Worm (Caenorhabditis elegans): Measurements from ENCODE around the gene C12D8.20.

C12D8.20 gene

DNA sequence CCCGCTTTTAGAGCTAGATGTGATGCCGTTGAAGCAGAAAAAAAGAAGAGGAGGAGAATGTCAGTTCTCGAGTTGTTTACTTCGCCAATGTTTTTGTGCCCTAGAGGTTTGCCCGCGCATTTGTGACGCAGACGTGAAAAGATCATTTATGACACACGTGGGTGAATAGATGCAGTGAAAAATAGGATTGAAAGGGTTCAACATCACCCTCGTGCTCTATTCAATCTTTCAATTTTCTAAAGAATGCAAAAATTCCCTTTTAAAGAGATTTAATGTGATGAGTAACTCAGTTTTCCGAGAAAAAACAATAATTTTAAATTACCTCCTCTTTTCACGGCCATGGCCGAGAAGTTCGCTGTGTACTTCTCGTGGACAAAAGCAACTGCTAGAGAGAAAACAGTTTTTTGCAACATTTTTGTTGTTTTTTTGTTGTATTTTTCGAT lies 24.4 kb downstream of the C12D8.20 start (continued):
- TF ChIP-seq ceh-8 (GFP tag; optimal IDR thresholded peaks at IDR 0.05): peak; percentile 28
- peak; percentile 41 for TF ChIP-seq ztf-4 (tag; optimal IDR thresholded peaks at IDR 0.05)
- no peak for TF ChIP-seq C04F5.9 (tag; optimal IDR thresholded peaks at IDR 0.05)
- peak; percentile 67 for TF ChIP-seq nhr-85 (tag)
- peak; percentile 34 for TF ChIP-seq xbp-1 (tag; optimal IDR thresholded peaks at IDR 0.05)
- 0 out of 2 replicates have a peak, but pooled peaks have one; percentile 51 for TF ChIP-seq mab-9 (GFP tag; IDR thresholded peaks at IDR 0.05)
- no peak for TF ChIP-seq ztf-11 (tag; optimal IDR thresholded peaks at IDR 0.05)
- TF ChIP-seq lsy-2 (tag; optimal IDR thresholded peaks at IDR 0.05): peak; percentile 53 to 57
- TF ChIP-seq lin-35 (GFP tag; optimal IDR thresholded peaks at IDR 0.05): peak; percentile 55 to 66
- TF ChIP-seq unc-86 (tag; optimal IDR thresholded peaks at IDR 0.05): peak; percentile 69
- no peak for TF ChIP-seq egl-27 (tag; optimal IDR thresholded peaks at IDR 0.05)
- peak; percentile 59 for TF ChIP-seq unc-130 (tag; optimal IDR thresholded peaks at IDR 0.05)
- peak; percentile 94 for TF ChIP-seq lin-14 (GFP tag; optimal IDR thresholded peaks at IDR 0.05)
- peak; percentile 42 for TF ChIP-seq swsn-7 (tag; optimal IDR thresholded peaks at IDR 0.05)
- TF ChIP-seq dpl-1 (GFP tag; optimal IDR thresholded peaks at IDR 0.05): peak; percentile 34 to 65 (median 44)
- TF ChIP-seq zag-1 (tag; optimal IDR thresholded peaks at IDR 0.05): no peak
- TF ChIP-seq elt-2 (tag; optimal IDR thresholded peaks at IDR 0.05): no peak
- TF ChIP-seq dsc-1 (tag; optimal IDR thresholded peaks at IDR 0.05): peak; percentile 91
- TF ChIP-seq alr-1 (tag; optimal IDR thresholded peaks at IDR 0.05; ENCODE audit: borderline replicate concordance): no peak
- peak; percentile 89 for TF ChIP-seq fkh-8 (tag; optimal IDR thresholded peaks at IDR 0.05)
- peak; percentile 75 for TF ChIP-seq pax-3 (tag; optimal IDR thresholded peaks at IDR 0.05)
- no peak for TF ChIP-seq rnt-1 (tag; optimal IDR thresholded peaks at IDR 0.05)
- TF ChIP-seq irx-1 (tag; optimal IDR thresholded peaks at IDR 0.05): peak; percentile 20
- TF ChIP-seq pag-3 (tag; optimal IDR thresholded peaks at IDR 0.05; ENCODE audit: borderline replicate concordance, insufficient read depth): no peak
- peak; percentile 31 for TF ChIP-seq ceh-90 (tag; optimal IDR thresholded peaks at IDR 0.05)
- no peak for TF ChIP-seq egl-13 (tag; optimal IDR thresholded peaks at IDR 0.05)
- peak; percentile 68 for TF ChIP-seq sox-4 (tag; optimal IDR thresholded peaks at IDR 0.05)

DNA sequence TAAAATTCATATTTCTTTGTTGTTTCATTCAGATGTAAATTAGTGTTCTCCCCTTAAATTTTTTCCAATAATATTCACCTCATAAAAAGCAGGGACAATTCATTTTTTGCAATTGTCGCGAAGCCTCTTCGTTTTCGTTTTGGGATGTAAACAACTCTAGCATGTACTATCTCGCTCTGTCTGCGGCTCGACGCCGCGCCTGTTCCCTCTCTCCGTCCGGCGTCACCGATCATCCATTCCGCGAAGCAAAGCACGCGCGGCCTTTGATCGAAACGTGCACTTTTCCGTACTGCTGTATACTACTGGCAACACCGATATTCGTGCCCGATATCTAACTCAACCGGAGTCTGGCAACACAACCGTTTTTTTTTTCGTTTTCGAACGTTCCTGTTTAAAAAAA lies 24.9 kb downstream of the C12D8.20 start:
- TF ChIP-seq mdl-1 (tag; optimal IDR thresholded peaks at IDR 0.05) (peak in 1 of 2 experiments; percentile 17), lin-14 (GFP tag; optimal IDR thresholded peaks at IDR 0.05) (peak; percentile 22), vab-15 (tag; optimal IDR thresholded peaks at IDR 0.05) (no peak), nhr-19 (GFP tag; conservative IDR thresholded peaks at IDR 0.05) (peak; percentile 38), rnt-1 (tag; optimal IDR thresholded peaks at IDR 0.05) (peak; percentile 37), unc-86 (tag; optimal IDR thresholded peaks at IDR 0.05) (no peak), blmp-1 (tag; optimal IDR thresholded peaks at IDR 0.05) (peak; percentile 8), sptf-1 (tag; optimal IDR thresholded peaks at IDR 0.05) (no peak)

DNA sequence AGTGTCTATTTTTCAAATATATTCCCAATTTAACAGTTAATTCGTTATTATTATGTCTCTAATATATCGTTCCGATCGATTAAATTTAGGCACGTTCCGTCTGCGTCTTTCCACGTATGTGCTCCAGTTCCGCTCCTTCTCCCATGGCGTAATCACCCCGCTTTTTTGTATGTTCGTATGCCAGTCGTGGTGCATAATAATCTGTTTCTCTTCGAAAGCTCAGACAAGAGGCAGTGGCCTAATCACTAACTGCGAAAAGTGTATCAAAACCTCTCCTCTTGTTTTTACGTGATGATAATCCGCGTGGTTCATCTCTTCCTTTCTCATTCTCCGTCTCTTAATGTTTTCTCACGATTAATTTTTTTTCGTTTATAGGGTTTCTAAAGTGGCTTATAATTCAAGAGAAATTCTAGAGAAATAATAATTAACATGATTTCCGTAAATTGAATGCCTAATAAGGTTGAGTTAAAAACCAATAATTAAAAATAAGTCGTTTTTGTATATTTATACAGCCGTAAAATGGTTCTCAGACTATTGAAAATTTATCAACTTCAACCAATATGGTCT lies 25.6 kb downstream of the C12D8.20 start:
- peak; percentile 31 for TF ChIP-seq nhr-47 (tag; optimal IDR thresholded peaks at IDR 0.05)
- TF ChIP-seq ceh-8 (GFP tag; optimal IDR thresholded peaks at IDR 0.05): peak; percentile 58
- TF ChIP-seq fkh-8 (tag; optimal IDR thresholded peaks at IDR 0.05): peak; percentile 46
- peak; percentile 69 for TF ChIP-seq dsc-1 (tag; optimal IDR thresholded peaks at IDR 0.05)
- TF ChIP-seq nhr-71 (tag; optimal IDR thresholded peaks at IDR 0.05): peak; percentile 18
- no peak for TF ChIP-seq efl-3 (GFP tag; optimal IDR thresholded peaks at IDR 0.05)
- peak; percentile 58 for TF ChIP-seq lin-14 (GFP tag; optimal IDR thresholded peaks at IDR 0.05)
- TF ChIP-seq elt-2 (tag; optimal IDR thresholded peaks at IDR 0.05): no peak
- TF ChIP-seq pax-3 (tag; optimal IDR thresholded peaks at IDR 0.05): peak; percentile 17
- no peak for TF ChIP-seq sox-4 (tag; optimal IDR thresholded peaks at IDR 0.05)
- TF ChIP-seq ets-5 (GFP tag; IDR thresholded peaks at IDR 0.05): no peak
- no peak for TF ChIP-seq sptf-1 (tag; optimal IDR thresholded peaks at IDR 0.05)
